Worm (Caenorhabditis elegans) whole organism, L4/young adult: ENCODE results near the gene lgc-12.

ENCODE experiments used
- W03F9.2 ChIP-seq: fragments of 150-350 bp; optimal IDR thresholded peaks from 2 replicates; lab custom pipeline; 2014; ENCODE audit warnings: missing biosample characterization, missing genetic modification characterization
- dao-5 ChIP-seq: sonication (generic microtip); optimal IDR thresholded peaks from 2 replicates; lab custom pipeline; 2016; ENCODE audit warnings: missing genotype, missing genetic modification characterization, moderate library complexity, missing compliant biosample characterization
- him-1 ChIP-seq: sonication (generic microtip); optimal IDR thresholded peaks from 2 replicates; lab custom pipeline; 2016; ENCODE audit warnings: missing genotype, missing genetic modification reagents, missing genetic modification characterization, missing compliant biosample characterization

ce11 chrIII:7608223-7608622 lies 46.3 kb downstream of the lgc-12 start, which contains the start of gene T04A6.3:
- TF ChIP-seq dao-5 (no peak), him-1 (tag; lab: Kevin White, UChicago) (no peak), W03F9.2 (tag; lab: Kevin White, UChicago) (no peak)
